Worm (Caenorhabditis elegans) whole organism, early embryonic: ENCODE measurements around the gene cks-1.

Experiments
- B0310.2 ChIP-seq: sonication (generic microtip); optimal IDR thresholded peaks from 2 replicates; lab custom pipeline; 2016; ENCODE audit warnings: mild to moderate bottlenecking, missing genetic modification characterization, missing compliant biosample characterization
- F13C5.2 ChIP-seq: sonication (generic microtip); optimal IDR thresholded peaks from 2 replicates; lab custom pipeline; 2017; ENCODE audit warnings: mild to moderate bottlenecking, missing genetic modification characterization, inconsistent platforms, missing compliant biosample characterization
- aly-1 ChIP-seq: sonication (generic microtip); optimal IDR thresholded peaks from 2 replicates; lab custom pipeline; 2016; ENCODE audit warnings: missing genetic modification characterization, missing compliant biosample characterization
- ama-1 ChIP-seq: fragments of 150-350 bp; optimal IDR thresholded peaks from 2 replicates; lab custom pipeline; 2014
- ceh-13 ChIP-seq: fragments of 200-800 bp; sonication (Bioruptor generic); optimal IDR thresholded peaks from 2 replicates; lab custom pipeline; 2018; ENCODE audit warnings: mild to moderate bottlenecking, missing genetic modification characterization, missing compliant biosample characterization
- ceh-36 ChIP-seq: sonication (generic microtip); optimal IDR thresholded peaks from 2 replicates; lab custom pipeline; 2016; ENCODE audit warnings: missing genetic modification characterization, inconsistent platforms, missing compliant biosample characterization
- ets-7 ChIP-seq: sonication (generic microtip); optimal IDR thresholded peaks from 2 replicates; lab custom pipeline; 2016; ENCODE audit warnings: missing genotype, missing genetic modification characterization, missing compliant biosample characterization
- flt-1 ChIP-seq: fragments of 200-800 bp; sonication (Bioruptor generic); IDR thresholded peaks from 2 replicates; pipeline ENCODE4 v1.3.6; 2022; ENCODE audit warnings: missing genetic modification characterization, missing compliant biosample characterization
- hmbx-1 ChIP-seq: sonication (generic microtip); optimal IDR thresholded peaks from 2 replicates; lab custom pipeline; 2016; ENCODE audit warnings: mild to moderate bottlenecking, missing genetic modification characterization, missing compliant biosample characterization
- hmg-4 ChIP-seq: fragments of 200-800 bp; sonication (Bioruptor generic); optimal IDR thresholded peaks from 2 replicates; lab custom pipeline; 2018; ENCODE audit warnings: mild to moderate bottlenecking, missing genetic modification characterization, missing compliant biosample characterization
- hnd-1 ChIP-seq: sonication (generic microtip); optimal IDR thresholded peaks from 2 replicates; lab custom pipeline; 2016; ENCODE audit warnings: missing genetic modification characterization, missing compliant biosample characterization
- pes-1 ChIP-seq: fragments of 200-800 bp; sonication (Bioruptor generic); IDR thresholded peaks from 2 replicates; pipeline ENCODE4 v1.3.6; 2022; ENCODE audit warnings: missing genetic modification reagents, missing genetic modification characterization, missing compliant biosample characterization
- scrt-1 ChIP-seq: fragments of 200-800 bp; sonication (Bioruptor generic); IDR thresholded peaks from 2 replicates; pipeline ENCODE4 v1.3.6; 2022; ENCODE audit warnings: missing genetic modification characterization, missing compliant biosample characterization
- sea-1 ChIP-seq: fragments of 200-800 bp; sonication (Bioruptor generic); conservative IDR thresholded peaks from 2 replicates; pipeline ENCODE4 v1.3.6; 2022; ENCODE audit warnings: missing genetic modification characterization, missing compliant biosample characterization
- tbx-11 ChIP-seq: fragments of 200-800 bp; sonication (Bioruptor generic); IDR thresholded peaks from 2 replicates; pipeline ENCODE4 v1.3.6; 2022; ENCODE audit warnings: missing genetic modification characterization, missing compliant biosample characterization
- tbx-37 ChIP-seq: fragments of 200-800 bp; sonication (Bioruptor generic); conservative IDR thresholded peaks from 2 replicates; pipeline ENCODE4 v1.3.6; 2022; ENCODE audit warnings: missing genetic modification reagents, missing genetic modification characterization, missing compliant biosample characterization
- tra-4 ChIP-seq: sonication (generic microtip); optimal IDR thresholded peaks from 2 replicates; lab custom pipeline; 2017; ENCODE audit warnings: missing genetic modification characterization, missing compliant biosample characterization

The cks-1 gene

DNA sequence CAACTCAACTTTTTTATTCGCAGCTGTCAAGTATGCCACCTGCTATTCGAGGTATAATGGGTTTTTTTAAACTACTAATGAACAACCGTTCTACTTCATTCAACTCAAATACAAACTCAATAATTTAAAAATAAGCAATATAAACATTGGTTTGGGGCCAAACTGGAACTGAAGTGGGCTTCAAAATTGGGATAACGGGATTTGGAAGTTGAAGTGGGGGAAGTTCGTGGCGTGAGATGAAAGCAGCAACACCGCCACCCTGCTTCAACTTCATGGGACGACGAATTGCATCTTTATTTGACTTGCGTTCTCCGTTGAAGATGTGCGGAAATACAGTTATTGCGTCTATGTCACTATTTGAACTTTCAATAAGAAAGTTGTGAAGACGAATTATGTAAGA lies 35.2 kb upstream of the cks-1 start:
- TF ChIP-seq ceh-36 (tag; lab: Kevin White, UChicago) (no peak), F13C5.2 (tag; lab: Kevin White, UChicago) (no peak), sea-1 (GFP tag; lab: Robert Waterston, UW) (no peak), hnd-1 (tag; lab: Kevin White, UChicago) (no peak), ceh-13 (GFP tag; lab: Kevin White, UChicago) (no peak), tbx-11 (GFP tag; lab: Robert Waterston, UW) (no peak), hmbx-1 (tag; lab: Kevin White, UChicago) (no peak), tra-4 (tag; lab: Kevin White, UChicago) (no peak), scrt-1 (GFP tag; lab: Robert Waterston, UW) (no peak), ets-7 (tag; lab: Kevin White, UChicago) (no peak), flt-1 (GFP tag; lab: Robert Waterston, UW) (no peak)

DNA sequence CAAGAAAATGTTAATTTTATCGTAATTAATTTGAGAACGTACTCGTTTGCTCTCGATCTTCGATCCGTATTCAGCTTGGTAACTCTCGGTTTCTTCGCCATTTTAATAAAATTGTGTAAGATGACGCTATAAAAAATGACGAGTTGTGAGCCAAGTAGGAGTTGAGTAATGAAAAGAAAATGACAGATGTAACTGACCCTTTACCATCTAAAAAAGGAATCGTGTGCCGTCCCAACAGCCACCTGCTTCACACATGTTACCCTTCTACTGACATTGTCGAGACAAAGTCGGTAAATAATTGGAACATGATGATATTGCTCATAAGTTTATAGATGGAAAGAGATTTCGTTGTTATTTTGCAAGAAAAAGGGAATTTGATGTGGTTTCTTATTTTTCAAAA lies 34.4 kb upstream of the cks-1 start, which contains the start of gene hlh-12:
Gene hlh-12 (minus strand): TSS at position 101 of the 400 bp plus-strand sequence.
- no peak for TF ChIP-seq scrt-1 (GFP tag; lab: Robert Waterston, UW)
- TF ChIP-seq hmbx-1 (tag; lab: Kevin White, UChicago): no peak
- TF ChIP-seq tbx-11 (GFP tag; lab: Robert Waterston, UW): no peak
- no peak for TF ChIP-seq sea-1 (GFP tag; lab: Robert Waterston, UW)
- TF ChIP-seq aly-1 (tag; lab: Kevin White, UChicago): no peak
- no peak for TF ChIP-seq ets-7 (tag; lab: Kevin White, UChicago)
- TF ChIP-seq ceh-36 (tag; lab: Kevin White, UChicago): no peak
- no peak for TF ChIP-seq flt-1 (GFP tag; lab: Robert Waterston, UW)
- no peak for TF ChIP-seq hnd-1 (tag; lab: Kevin White, UChicago)
- no peak for TF ChIP-seq ama-1
- TF ChIP-seq ceh-13 (GFP tag; lab: Kevin White, UChicago): no peak
- no peak for TF ChIP-seq tbx-37

DNA sequence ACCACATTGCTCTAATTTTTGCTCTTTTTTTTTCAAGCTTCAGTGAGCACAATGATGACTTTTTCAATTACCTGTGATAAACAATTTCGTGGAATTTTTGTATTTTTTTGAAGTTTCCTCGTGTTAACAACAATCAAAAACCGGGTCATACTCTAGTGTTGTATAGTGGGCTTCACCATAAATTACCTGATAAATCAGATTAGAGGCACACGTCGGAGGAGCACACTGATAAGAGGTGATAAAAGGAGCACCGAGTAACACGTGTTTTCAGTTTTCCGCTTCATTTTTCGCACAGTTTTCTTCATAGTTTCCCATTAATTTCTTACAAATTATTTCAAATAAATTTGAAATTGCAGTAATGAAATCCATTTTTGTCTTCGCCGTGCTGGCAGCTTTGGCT lies 32.4 kb upstream of the cks-1 start, which contains the start of gene spp-8:
Gene spp-8 (plus strand): TSS at position 357 of the 400 bp plus-strand sequence.
- TF ChIP-seq F13C5.2 (tag; lab: Kevin White, UChicago) (no peak), ceh-13 (GFP tag; lab: Kevin White, UChicago) (no peak), hmg-4 (no peak), hnd-1 (tag; lab: Kevin White, UChicago) (no peak), ama-1 (no peak)

DNA sequence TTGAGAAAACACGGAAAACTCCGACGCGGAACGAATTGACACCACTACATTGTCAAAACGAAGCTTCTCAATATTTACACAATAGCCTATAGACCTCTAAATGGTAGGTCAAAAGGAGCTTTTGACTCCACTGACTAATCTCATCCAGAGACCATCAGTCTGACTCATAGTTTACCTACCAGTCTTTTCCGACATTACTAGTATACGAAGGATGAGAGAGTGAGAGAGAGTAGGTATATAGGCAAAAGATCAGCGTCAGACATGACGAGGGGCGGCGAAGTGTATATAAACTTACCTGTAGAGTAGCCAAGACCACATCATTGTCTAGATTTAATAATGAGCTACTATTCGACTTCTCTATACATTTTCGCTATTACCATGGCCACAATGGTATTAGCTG lies 26.5 kb upstream of the cks-1 start, which contains the start of gene srlf-3:
Gene srlf-3 (plus strand): TSS at position 301 of the 400 bp plus-strand sequence.
- TF ChIP-seq ceh-36 (tag; lab: Kevin White, UChicago): no peak
- no peak for TF ChIP-seq aly-1 (tag; lab: Kevin White, UChicago)
- no peak for TF ChIP-seq F13C5.2 (tag; lab: Kevin White, UChicago)
- no peak for TF ChIP-seq ets-7 (tag; lab: Kevin White, UChicago)
- no peak for TF ChIP-seq flt-1 (GFP tag; lab: Robert Waterston, UW)
- no peak for TF ChIP-seq tbx-37
- TF ChIP-seq tbx-11 (GFP tag; lab: Robert Waterston, UW): no peak
- TF ChIP-seq ama-1: no peak
- TF ChIP-seq hmbx-1 (tag; lab: Kevin White, UChicago): no peak
- TF ChIP-seq scrt-1 (GFP tag; lab: Robert Waterston, UW): no peak
- no peak for TF ChIP-seq ceh-13 (GFP tag; lab: Kevin White, UChicago)
- no peak for TF ChIP-seq tra-4 (tag; lab: Kevin White, UChicago)
- TF ChIP-seq B0310.2 (tag; lab: Kevin White, UChicago): no peak
- no peak for TF ChIP-seq sea-1 (GFP tag; lab: Robert Waterston, UW)
- TF ChIP-seq hmg-4: no peak

ce11 chrIV:8488043-8488442 lies 25.7 kb upstream of the cks-1 start:
- no peak for TF ChIP-seq B0310.2 (tag; lab: Kevin White, UChicago)
- TF ChIP-seq tbx-11 (GFP tag; lab: Robert Waterston, UW): no peak
- TF ChIP-seq pes-1 (GFP tag; lab: Robert Waterston, UW): no peak
- TF ChIP-seq aly-1 (tag; lab: Kevin White, UChicago): no peak
- TF ChIP-seq F13C5.2 (tag; lab: Kevin White, UChicago): no peak
- no peak for TF ChIP-seq tra-4 (tag; lab: Kevin White, UChicago)
- no peak for TF ChIP-seq ama-1
- no peak for TF ChIP-seq scrt-1 (GFP tag; lab: Robert Waterston, UW)
- no peak for TF ChIP-seq sea-1 (GFP tag; lab: Robert Waterston, UW)
- no peak for TF ChIP-seq hmg-4
- no peak for TF ChIP-seq tbx-37
- TF ChIP-seq hnd-1 (tag; lab: Kevin White, UChicago): no peak
- TF ChIP-seq flt-1 (GFP tag; lab: Robert Waterston, UW): no peak
- no peak for TF ChIP-seq ets-7 (tag; lab: Kevin White, UChicago)

- no peak for TF ChIP-seq tbx-11 (GFP tag; lab: Robert Waterston, UW)
- TF ChIP-seq ceh-13 (GFP tag; lab: Kevin White, UChicago): no peak
- no peak for TF ChIP-seq scrt-1 (GFP tag; lab: Robert Waterston, UW)
- no peak for TF ChIP-seq ceh-36 (tag; lab: Kevin White, UChicago)
- TF ChIP-seq hmg-4: no peak
- TF ChIP-seq tbx-37: no peak
- no peak for TF ChIP-seq B0310.2 (tag; lab: Kevin White, UChicago)
- TF ChIP-seq F13C5.2 (tag; lab: Kevin White, UChicago): no peak
Observed at ce11 chrIV:8489915-8490314, 23.8 kb upstream of the cks-1 start, which contains the start of gene srlf-2. Gene srlf-2 (plus strand): TSS chrIV:8490215.

- no peak for TF ChIP-seq B0310.2 (tag; lab: Kevin White, UChicago)
- no peak for TF ChIP-seq ets-7 (tag; lab: Kevin White, UChicago)
- TF ChIP-seq tbx-11 (GFP tag; lab: Robert Waterston, UW): no peak
- TF ChIP-seq tbx-37: no peak
- TF ChIP-seq hnd-1 (tag; lab: Kevin White, UChicago): no peak
- TF ChIP-seq hmbx-1 (tag; lab: Kevin White, UChicago): no peak
- no peak for TF ChIP-seq ama-1
- no peak for TF ChIP-seq flt-1 (GFP tag; lab: Robert Waterston, UW)
- TF ChIP-seq sea-1 (GFP tag; lab: Robert Waterston, UW): no peak
- no peak for TF ChIP-seq ceh-13 (GFP tag; lab: Kevin White, UChicago)
- no peak for TF ChIP-seq aly-1 (tag; lab: Kevin White, UChicago)
- TF ChIP-seq scrt-1 (GFP tag; lab: Robert Waterston, UW): no peak
- no peak for TF ChIP-seq tra-4 (tag; lab: Kevin White, UChicago)
- TF ChIP-seq hmg-4: no peak
- TF ChIP-seq pes-1 (GFP tag; lab: Robert Waterston, UW): no peak
- no peak for TF ChIP-seq ceh-36 (tag; lab: Kevin White, UChicago)
Observed at ce11 chrIV:8492242-8492641, 21.5 kb upstream of the cks-1 start, which contains the start of gene sru-7. Gene sru-7 (plus strand): TSS chrIV:8492542.
